Worm (Caenorhabditis elegans) whole organism, L3 larva: ENCODE results near the gene acaa-2.

ENCODE experiments used
- R02D3.7 ChIP-seq: fragments of 150-350 bp; optimal IDR thresholded peaks from 2 replicates; lab custom pipeline; 2014; ENCODE audit warnings: missing biosample characterization, missing genetic modification characterization
- ceh-9 ChIP-seq: sonication (generic microtip); optimal IDR thresholded peaks from 2 replicates; lab custom pipeline; 2018; ENCODE audit warnings: missing biosample characterization, missing genetic modification characterization
- elt-2 ChIP-seq: sonication (generic microtip); optimal IDR thresholded peaks from 2 replicates; lab custom pipeline; 2016; ENCODE audit warnings: missing genetic modification reagents, mild to moderate bottlenecking, missing genetic modification characterization, missing compliant biosample characterization
- fos-1 ChIP-seq: fragments of 150-350 bp; optimal IDR thresholded peaks from 2 replicates; lab custom pipeline; 2014; ENCODE audit warnings: missing biosample characterization, missing genetic modification characterization
- lin-15B ChIP-seq: fragments of 150-350 bp; optimal IDR thresholded peaks from 2 replicates; lab custom pipeline; 2014; ENCODE audit warnings: missing biosample characterization, missing genetic modification characterization
- nhr-76 ChIP-seq: fragments of 150-350 bp; sonication (generic microtip); optimal IDR thresholded peaks from 5 replicates; lab custom pipeline; 2014; ENCODE audit warnings: missing biosample characterization, missing genetic modification characterization
- pha-4 ChIP-seq: fragments of 150-350 bp; optimal IDR thresholded peaks from 2 replicates; lab custom pipeline; 2014; ENCODE audit warnings: missing biosample characterization, missing genetic modification reagents, missing genetic modification characterization

DNA sequence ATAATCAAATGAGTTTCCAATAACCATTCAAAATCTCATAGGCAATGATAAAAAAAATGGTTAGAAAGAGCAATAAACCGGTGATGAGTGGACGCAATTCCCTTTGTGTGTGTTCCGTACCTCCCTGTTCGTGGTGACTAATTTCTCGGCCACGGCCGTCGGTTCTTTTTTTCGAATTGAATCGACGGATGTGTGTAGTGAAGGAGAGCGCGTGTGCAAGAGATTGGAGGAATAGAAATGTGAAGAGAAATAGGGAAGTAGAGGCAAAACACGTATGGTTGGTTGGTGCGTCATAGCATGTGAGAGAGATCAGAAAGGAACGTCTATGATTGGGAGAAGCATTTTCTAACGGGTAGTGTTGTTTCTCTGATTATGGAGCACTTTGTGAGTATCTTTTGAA, 15.1 kb downstream of the acaa-2 start:
- TF ChIP-seq pha-4 (peak; percentile 76), fos-1 (tag; lab: Kevin White, UChicago) (no peak), nhr-76 (no peak), lin-15B (tag; lab: Kevin White, UChicago) (peak; percentile 70), ceh-9 (tag; lab: Kevin White, UChicago) (no peak), R02D3.7 (no peak), elt-2 (tag; lab: Kevin White, UChicago) (no peak)
